Fruit fly (Drosophila melanogaster): Measurements from ENCODE around the gene dos.

dos gene

DNA sequence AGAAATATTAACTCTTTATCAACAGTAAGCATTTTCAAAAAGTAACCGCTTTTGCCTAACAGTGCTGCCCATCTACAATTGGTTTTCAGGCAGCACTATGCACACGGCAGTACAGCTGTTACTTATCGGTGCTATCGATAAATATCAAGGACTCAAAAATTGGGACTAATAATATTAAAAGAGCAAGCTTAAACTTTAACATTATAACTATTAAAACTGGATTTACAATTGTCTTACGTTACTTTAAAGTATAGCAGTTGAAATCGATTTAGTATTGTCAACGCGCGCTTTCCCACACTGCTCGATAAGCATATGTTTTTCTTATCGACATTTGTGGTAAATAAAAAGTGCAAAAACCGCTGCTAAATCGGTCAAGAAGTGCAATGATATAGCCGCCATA lies 42.2 kb downstream of the dos start, which contains the start of the genes CG42245 and MEP-1 (continued):
- TF ChIP-seq NfI (GFP tag; optimal IDR thresholded peaks at IDR 0.05) (peak; percentile 45), ap (GFP tag; IDR thresholded peaks at IDR 0.05) (no peak), CG1529 (GFP tag; optimal IDR thresholded peaks at IDR 0.05) (peak; percentile 24), CG16779 (GFP tag; IDR thresholded peaks at IDR 0.05) (no peak), ind (GFP tag; optimal IDR thresholded peaks at IDR 0.05) (peak; percentile 53), CG14441 (GFP tag; IDR thresholded peaks at IDR 0.05) (no peak), ara (GFP tag; IDR thresholded peaks at IDR 0.05) (no peak), vfl (GFP tag; optimal IDR thresholded peaks at IDR 0.05) (peak; percentile 11), Sox102F (GFP tag; optimal IDR thresholded peaks at IDR 0.05) (peak; percentile 40), MESR4 (GFP tag; optimal IDR thresholded peaks at IDR 0.05) (peak; percentile 46), sug (tag; optimal IDR thresholded peaks at IDR 0.05) (peak; percentile 42), Spps (tag; optimal IDR thresholded peaks at IDR 0.05) (no peak), CG2712 (tag; optimal IDR thresholded peaks at IDR 0.05) (peak; percentile 63), Trl (optimal IDR thresholded peaks at IDR 0.05) (no peak), Trl (GFP tag; optimal IDR thresholded peaks at IDR 0.05) (peak; percentile 52), Myb (GFP tag; optimal IDR thresholded peaks at IDR 0.05) (peak; percentile 97), CG12071 (GFP tag; optimal IDR thresholded peaks at IDR 0.05) (no peak), pho (GFP tag; optimal IDR thresholded peaks at IDR 0.05) (peak; percentile 30), Hsf (GFP tag; optimal IDR thresholded peaks at IDR 0.05) (peak; percentile 63), ttk (GFP tag; IDR thresholded peaks at IDR 0.05) (no peak), CG15601 (tag; optimal IDR thresholded peaks at IDR 0.05) (peak; percentile 40), gt (GFP tag; IDR thresholded peaks at IDR 0.05) (no peak), CG9437 (GFP tag; optimal IDR thresholded peaks at IDR 0.05) (no peak), CG8359 (GFP tag; optimal IDR thresholded peaks at IDR 0.05; ENCODE audit: borderline replicate concordance) (no peak), CG1024 (GFP tag; IDR thresholded peaks at IDR 0.05) (no peak), Nf-YA (GFP tag; IDR thresholded peaks at IDR 0.05) (no peak), croc (GFP tag; conservative IDR thresholded peaks at IDR 0.05) (no peak), slbo (GFP tag; IDR thresholded peaks at IDR 0.05) (no peak; the same call in 1 of the 2 replicates), danr (GFP tag; IDR thresholded peaks at IDR 0.05) (no peak), dmrt99B (tag; optimal IDR thresholded peaks at IDR 0.05) (peak; percentile 3), cad (GFP tag; optimal IDR thresholded peaks at IDR 0.05) (no peak), yki (optimal IDR thresholded peaks at IDR 0.05) (no peak), lov (optimal IDR thresholded peaks at IDR 0.05) (no peak), lov (GFP tag; IDR thresholded peaks at IDR 0.05) (no peak), sob (GFP tag; IDR thresholded peaks at IDR 0.05) (peak; percentile 69), sd (tag; optimal IDR thresholded peaks at IDR 0.05) (no peak), CG12219 (GFP tag; optimal IDR thresholded peaks at IDR 0.05) (peak; percentile 35), CG31388 (GFP tag; optimal IDR thresholded peaks at IDR 0.05) (peak; percentile 20), Antp (GFP tag; optimal IDR thresholded peaks at IDR 0.05) (peak; percentile 38), schlank (tag; optimal IDR thresholded peaks at IDR 0.05) (no peak), CG4424 (GFP tag; optimal IDR thresholded peaks at IDR 0.05) (peak; percentile 74), YL-1 (GFP tag; optimal IDR thresholded peaks at IDR 0.05) (peak; percentile 37), gem (tag; optimal IDR thresholded peaks at IDR 0.05) (peak; percentile 53), ash1 (GFP tag; optimal IDR thresholded peaks at IDR 0.05) (no peak), gce (GFP tag; IDR thresholded peaks at IDR 0.05) (no peak), run (tag; optimal IDR thresholded peaks at IDR 0.05) (peak; percentile 34), CG3065 (GFP tag; optimal IDR thresholded peaks at IDR 0.05) (peak; percentile 22), ranshi (GFP tag; IDR thresholded peaks at IDR 0.05) (no peak), dpn (GFP tag; optimal IDR thresholded peaks at IDR 0.05) (peak; percentile 52 to 61), Chrac-16 (GFP tag; optimal IDR thresholded peaks at IDR 0.05) (peak; percentile 34), Abd-B (GFP tag; optimal IDR thresholded peaks at IDR 0.05) (peak; percentile 32), chm (GFP tag; IDR thresholded peaks at IDR 0.05) (no peak), jing (GFP tag; optimal IDR thresholded peaks at IDR 0.05) (no peak), salm (tag; optimal IDR thresholded peaks at IDR 0.05) (no peak)
